Fruit fly (Drosophila melanogaster) whole organism, embryonic: ENCODE measurements around the gene CAHbeta.

ENCODE experiments used
- ATbp ChIP-seq: fragments of 200-800 bp; sonication (Bioruptor generic); optimal IDR thresholded peaks from 2 replicates; lab custom pipeline; 2017; ENCODE audit warnings: missing biosample characterization, mild to moderate bottlenecking, missing genetic modification characterization, missing genetic modification reagents
- BEAF-32 ChIP-seq: fragments of 200-800 bp; sonication (Bioruptor generic); optimal IDR thresholded peaks from 3 replicates; lab custom pipeline; 2017; ENCODE audit warnings: missing biosample characterization, missing genetic modification characterization, mild to moderate bottlenecking, moderate library complexity, missing genetic modification reagents
- CG11085 ChIP-seq: fragments of 200-800 bp; sonication (Bioruptor generic); IDR thresholded peaks from 2 replicates; pipeline ENCODE4 v1.3.6; 2022; ENCODE audit warnings: missing biosample characterization, missing genetic modification characterization
- CG11723 ChIP-seq: fragments of 200-800 bp; sonication (Bioruptor generic); optimal IDR thresholded peaks from 2 replicates; lab custom pipeline; 2017; ENCODE audit warnings: missing biosample characterization, mild to moderate bottlenecking, missing genetic modification characterization
- CG12219 ChIP-seq: fragments of 200-800 bp; sonication (Bioruptor generic); optimal IDR thresholded peaks from 3 replicates; lab custom pipeline; 2018; ENCODE audit warnings: missing biosample characterization, mild to moderate bottlenecking, missing genetic modification characterization
- CG1233 ChIP-seq: fragments of 200-800 bp; sonication (Bioruptor generic); optimal IDR thresholded peaks from 4 replicates; lab custom pipeline; 2018; ENCODE audit warnings: missing biosample characterization, mild to moderate bottlenecking, missing genetic modification characterization
- CG12391 ChIP-seq: fragments of 200-800 bp; sonication (Bioruptor generic); optimal IDR thresholded peaks from 3 replicates; lab custom pipeline; 2018; ENCODE audit warnings: missing biosample characterization, mild to moderate bottlenecking, missing genetic modification characterization, moderate library complexity
- CG13296 ChIP-seq: fragments of 200-800 bp; sonication (Bioruptor generic); optimal IDR thresholded peaks from 3 replicates; lab custom pipeline; 2018; ENCODE audit warnings: missing biosample characterization, mild to moderate bottlenecking, missing genetic modification characterization
- CG13624 ChIP-seq: fragments of 200-800 bp; sonication (Bioruptor generic); optimal IDR thresholded peaks from 2 replicates; lab custom pipeline; 2016; ENCODE audit warnings: missing biosample characterization, missing genetic modification characterization
- CG15514 ChIP-seq: fragments of 200-800 bp; sonication (Bioruptor generic); optimal IDR thresholded peaks from 3 replicates; lab custom pipeline; 2017; ENCODE audit warnings: missing biosample characterization, missing genetic modification characterization, mild to moderate bottlenecking, moderate library complexity, missing genetic modification reagents
- CG17186 ChIP-seq: fragments of 200-800 bp; sonication (Bioruptor generic); optimal IDR thresholded peaks from 3 replicates; lab custom pipeline; 2017; ENCODE audit warnings: missing biosample characterization, missing genetic modification reagents, missing genetic modification characterization
- CG17359 ChIP-seq: fragments of 200-800 bp; sonication (Bioruptor generic); optimal IDR thresholded peaks from 3 replicates; lab custom pipeline; 2018; ENCODE audit warnings: missing biosample characterization, mild to moderate bottlenecking, missing genetic modification characterization, moderate library complexity
- CG18599 ChIP-seq: fragments of 200-800 bp; sonication (Bioruptor generic); optimal IDR thresholded peaks from 3 replicates; lab custom pipeline; 2017; ENCODE audit warnings: missing biosample characterization, missing genetic modification characterization, mild to moderate bottlenecking, moderate library complexity, missing genetic modification reagents
- CG18619 ChIP-seq: fragments of 200-800 bp; sonication (Bioruptor generic); optimal IDR thresholded peaks from 3 replicates; lab custom pipeline; 2017; ENCODE audit warnings: missing biosample characterization, mild to moderate bottlenecking, missing genetic modification characterization
- CG2202 ChIP-seq: fragments of 200-800 bp; sonication (Bioruptor generic); optimal IDR thresholded peaks from 2 replicates; lab custom pipeline; 2018; ENCODE audit warnings: missing biosample characterization, mild to moderate bottlenecking, missing genetic modification characterization
- CG2875 ChIP-seq: fragments of 200-800 bp; sonication (Bioruptor generic); optimal IDR thresholded peaks from 2 replicates; lab custom pipeline; 2017; ENCODE audit warnings: missing biosample characterization, mild to moderate bottlenecking, missing genetic modification characterization, missing genetic modification reagents
- CG2889 ChIP-seq: fragments of 200-800 bp; sonication (Bioruptor generic); IDR thresholded peaks from 3 replicates; pipeline ENCODE4 v1.3.6; 2022; ENCODE audit warnings: missing biosample characterization, missing genetic modification characterization
- CG30020 ChIP-seq: fragments of 200-800 bp; optimal IDR thresholded peaks from 2 replicates; lab custom pipeline; 2019; ENCODE audit warnings: missing biosample characterization, mild to moderate bottlenecking, missing genetic modification characterization, moderate library complexity
- CG3847 ChIP-seq: fragments of 200-800 bp; sonication (Bioruptor generic); IDR thresholded peaks from 2 replicates; pipeline ENCODE4 v1.3.6; 2022; ENCODE audit warnings: missing biosample characterization, missing genetic modification characterization
- CG5180 ChIP-seq: fragments of 200-800 bp; sonication (Bioruptor generic); optimal IDR thresholded peaks from 3 replicates; lab custom pipeline; 2017; ENCODE audit warnings: missing biosample characterization, missing genetic modification characterization, mild to moderate bottlenecking, moderate library complexity, missing genetic modification reagents
- CG6689 ChIP-seq: fragments of 200-800 bp; sonication (Bioruptor generic); IDR thresholded peaks from 2 replicates; pipeline ENCODE4 v1.3.6; 2022; ENCODE audit warnings: missing biosample characterization, missing genetic modification characterization
- CG9437 ChIP-seq: fragments of 200-800 bp; sonication (Bioruptor generic); optimal IDR thresholded peaks from 2 replicates; lab custom pipeline; 2018; ENCODE audit warnings: missing biosample characterization, mild to moderate bottlenecking, missing genetic modification characterization
- CG9609 ChIP-seq: fragments of 200-800 bp; sonication (Bioruptor generic); optimal IDR thresholded peaks from 3 replicates; lab custom pipeline; 2016; ENCODE audit warnings: missing biosample characterization, missing genetic modification characterization
- CG9932 ChIP-seq: fragments of 200-800 bp; sonication (Bioruptor generic); IDR thresholded peaks from 2 replicates; pipeline ENCODE4 v1.3.6; 2022; ENCODE audit warnings: missing biosample characterization, missing genetic modification characterization
- Chrac-16 ChIP-seq: fragments of 200-800 bp; sonication (Bioruptor generic); optimal IDR thresholded peaks from 3 replicates; lab custom pipeline; 2016; ENCODE audit warnings: missing biosample characterization, missing genetic modification characterization
- Dfd ChIP-seq, 2 experiments: fragments of >200 bp; optimal IDR thresholded peaks; 2 replicates each; lab custom pipeline; 2017; ENCODE audit warnings: missing biosample characterization in 2 of 2, missing genetic modification characterization in 2 of 2
- Fer3 ChIP-seq: fragments of 200-800 bp; sonication (Bioruptor generic); optimal IDR thresholded peaks from 2 replicates; lab custom pipeline; 2018; ENCODE audit warnings: missing biosample characterization, mild to moderate bottlenecking, missing genetic modification characterization, moderate library complexity
- Hsf ChIP-seq: fragments of 200-800 bp; sonication (Bioruptor generic); optimal IDR thresholded peaks from 3 replicates; lab custom pipeline; 2016; ENCODE audit warnings: missing biosample characterization, missing genetic modification characterization
- Lim3 ChIP-seq: fragments of 200-800 bp; sonication (Bioruptor generic); IDR thresholded peaks from 2 replicates; pipeline ENCODE4 v1.3.6; 2022; ENCODE audit warnings: missing biosample characterization, missing genetic modification characterization
- Oaz ChIP-seq: fragments of 200-800 bp; sonication (Bioruptor generic); IDR thresholded peaks from 2 replicates; pipeline ENCODE4 v1.3.6; 2022; ENCODE audit warnings: missing biosample characterization, missing genetic modification characterization
- Sin3A ChIP-seq: fragments of >200 bp; optimal IDR thresholded peaks from 2 replicates; lab custom pipeline; 2018
- Sox100B ChIP-seq: fragments of 200-800 bp; sonication (Bioruptor generic); optimal IDR thresholded peaks from 3 replicates; lab custom pipeline; 2018; ENCODE audit warnings: missing biosample characterization, mild to moderate bottlenecking, missing genetic modification characterization
- Sry-β ChIP-seq: fragments of 200-800 bp; sonication (Bioruptor generic); optimal IDR thresholded peaks from 2 replicates; lab custom pipeline; 2018; ENCODE audit warnings: missing biosample characterization, mild to moderate bottlenecking, missing genetic modification characterization, moderate library complexity
- Ssrp ChIP-seq: fragments of 200-800 bp; sonication (Bioruptor generic); optimal IDR thresholded peaks from 2 replicates; lab custom pipeline; 2018; ENCODE audit warnings: missing biosample characterization, mild to moderate bottlenecking, missing genetic modification characterization, moderate library complexity
- Xrp1 ChIP-seq: fragments of 200-800 bp; sonication (Bioruptor generic); IDR thresholded peaks from 2 replicates; pipeline ENCODE4 v1.3.6; 2022; ENCODE audit warnings: missing biosample characterization, missing genetic modification characterization
- bsh ChIP-seq, 2 experiments: fragments of 200-800 bp; sonication (Bioruptor generic); optimal IDR thresholded peaks; 2 replicates each; lab custom pipeline; 2017 to 2018; ENCODE audit warnings: mild to moderate bottlenecking in 2 of 2, missing biosample characterization in 2 of 2, missing genetic modification characterization in 2 of 2, moderate library complexity in 1 of 2
- crc ChIP-seq: fragments of 200-800 bp; sonication (Bioruptor generic); optimal IDR thresholded peaks from 2 replicates; lab custom pipeline; 2016; ENCODE audit warnings: missing biosample characterization, missing genetic modification characterization
- hb ChIP-seq: fragments of 200-800 bp; sonication (Bioruptor generic); IDR thresholded peaks from 3 replicates; pipeline ENCODE4 v1.3.6; 2022; ENCODE audit warnings: missing biosample characterization, missing genetic modification characterization; ENCODE audit not compliant: partially characterized antibody
- ind ChIP-seq: fragments of 200-800 bp; sonication (Bioruptor generic); optimal IDR thresholded peaks from 3 replicates; lab custom pipeline; 2016; ENCODE audit warnings: missing biosample characterization, missing genetic modification characterization
- insv ChIP-seq, 2 experiments: fragments of 200-800 bp; sonication (Bioruptor generic); optimal IDR thresholded peaks; 3 replicates each; lab custom pipeline; 2016 to 2018; ENCODE audit warnings: missing biosample characterization in 2 of 2, missing genetic modification characterization in 2 of 2
- kah ChIP-seq: fragments of 200-800 bp; sonication (Bioruptor generic); optimal IDR thresholded peaks from 2 replicates; lab custom pipeline; 2018; ENCODE audit warnings: missing biosample characterization, mild to moderate bottlenecking, missing genetic modification characterization
- lmd ChIP-seq: fragments of 200-800 bp; sonication (Bioruptor generic); IDR thresholded peaks from 2 replicates; pipeline ENCODE4 v1.3.6; 2022; ENCODE audit warnings: missing biosample characterization, missing genetic modification characterization
- pnt ChIP-seq: fragments of 200-800 bp; sonication (Bioruptor generic); optimal IDR thresholded peaks from 3 replicates; lab custom pipeline; 2016; ENCODE audit warnings: missing biosample characterization, missing genetic modification characterization
- prd ChIP-seq, 3 experiments: fragments of >200 bp in 2 of 3; fragments of 200-800 bp in 1 of 3; sonication (Bioruptor generic) in 1 of 3; optimal IDR thresholded peaks in 2 of 3; IDR thresholded peaks in 1 of 3; 2 replicates in 2 of 3; 3 replicates in 1 of 3; pipeline versions ENCODE4 v1.3.6 to Lab custom; 2017 to 2022; ENCODE audit warnings: missing biosample characterization in 1 of 3, missing genetic modification characterization in 1 of 3
- psq ChIP-seq: fragments of 200-800 bp; sonication (Bioruptor generic); optimal IDR thresholded peaks from 2 replicates; lab custom pipeline; 2017; ENCODE audit warnings: missing biosample characterization, missing genetic modification characterization
- ranshi ChIP-seq: fragments of 200-800 bp; sonication (Bioruptor generic); IDR thresholded peaks from 2 replicates; pipeline ENCODE4 v1.3.6; 2022; ENCODE audit warnings: missing biosample characterization, missing genetic modification characterization
- row ChIP-seq: fragments of 200-800 bp; sonication (Bioruptor generic); IDR thresholded peaks from 3 replicates; pipeline ENCODE4 v1.3.6; 2022; ENCODE audit warnings: missing biosample characterization, missing genetic modification characterization
- trem ChIP-seq: fragments of 200-800 bp; optimal IDR thresholded peaks from 3 replicates; lab custom pipeline; 2019; ENCODE audit warnings: missing biosample characterization, mild to moderate bottlenecking, missing genetic modification characterization, moderate library complexity
- trh ChIP-seq: fragments of 200-800 bp; sonication (Bioruptor generic); optimal IDR thresholded peaks from 2 replicates; lab custom pipeline; 2016; ENCODE audit warnings: missing biosample characterization, missing genetic modification characterization
- yki ChIP-seq: fragments of >200 bp; optimal IDR thresholded peaks from 3 replicates; lab custom pipeline; 2018

The CAHbeta gene

DNA sequence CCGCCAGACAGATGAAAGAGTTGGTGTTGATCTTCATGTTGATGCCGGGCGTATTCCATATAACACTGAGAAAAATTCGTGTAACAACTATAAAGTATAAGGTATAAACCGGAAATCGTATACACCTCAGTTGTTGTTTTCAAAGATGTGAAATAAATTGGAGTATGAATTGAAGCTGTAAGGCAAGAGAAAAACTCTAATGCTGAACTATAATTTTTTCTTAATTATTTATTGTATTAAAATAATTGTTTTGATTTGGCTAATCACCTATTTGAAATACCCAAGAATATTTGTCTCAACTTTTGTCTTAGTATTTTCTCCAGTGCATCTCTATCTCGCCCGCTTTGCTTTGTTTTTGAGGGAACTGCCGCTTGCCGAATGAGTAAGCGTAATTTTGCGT lies 20.3 kb upstream of the CAHbeta start (continued):
- TF ChIP-seq Ssrp (tag; lab: Kevin White, UChicago) (peak; percentile 77), Fer3 (peak; percentile 24), prd (optimal IDR thresholded peaks at IDR 0.05; lab: Kevin White, UChicago) (no peak), prd (GFP tag; IDR thresholded peaks at IDR 0.05; lab: Robert Waterston, UW) (peak; percentile 73; the same call in 2 of the 3 replicates), insv (GFP tag; optimal IDR thresholded peaks at IDR 0.05; lab: Kevin White, UChicago) (no peak), CG11085 (GFP tag; lab: Robert Waterston, UW) (no peak), CG9437 (GFP tag; lab: Kevin White, UChicago) (peak; percentile 58), CG2875 (GFP tag; lab: Kevin White, UChicago) (peak; percentile 46), kah (GFP tag; lab: Kevin White, UChicago) (peak; percentile 42), Lim3 (no peak), Oaz (no peak), CG5180 (GFP tag; lab: Kevin White, UChicago) (peak; percentile 57), Sry-β (no peak), trem (tag; lab: Kevin White, UChicago) (peak; percentile 44), CG3847 (GFP tag; lab: Robert Waterston, UW) (no peak; the same call in 1 of the 2 replicates), ATbp (GFP tag; lab: Kevin White, UChicago) (peak; percentile 61), lmd (GFP tag; lab: Robert Waterston, UW) (peak; percentile 45), Sin3A (no peak), CG1233 (GFP tag; lab: Kevin White, UChicago) (peak; percentile 43), hb (GFP tag; lab: Robert Waterston, UW) (no peak), Sox100B (GFP tag; lab: Kevin White, UChicago) (peak; percentile 74), trh (no peak), Chrac-16 (GFP tag; lab: Kevin White, UChicago) (peak; percentile 46), Dfd (GFP tag; optimal IDR thresholded peaks at IDR 0.05; lab: Kevin White, UChicago) (no peak), Xrp1 (GFP tag; lab: Robert Waterston, UW) (peak; percentile 62; the same call in 1 of the 2 replicates), bsh (GFP tag; optimal IDR thresholded peaks at IDR 0.05; lab: Kevin White, UChicago) (peak in 1 of 2 experiments; percentile 64), pnt (GFP tag; lab: Kevin White, UChicago) (no peak), crc (GFP tag; lab: Kevin White, UChicago) (no peak), CG17186 (GFP tag; lab: Kevin White, UChicago) (no peak), CG2889 (0 out of 3 replicates have a peak, but pooled peaks have one; percentile 21), ind (GFP tag; lab: Kevin White, UChicago) (peak; percentile 55), CG2202 (tag; lab: Kevin White, UChicago) (no peak), BEAF-32 (GFP tag; lab: Kevin White, UChicago) (no peak), psq (GFP tag; lab: Kevin White, UChicago) (no peak), CG12219 (GFP tag; lab: Kevin White, UChicago) (peak; percentile 32), CG18599 (peak; percentile 14), CG9932 (GFP tag; lab: Robert Waterston, UW) (no peak), row (GFP tag; lab: Robert Waterston, UW) (peak; percentile 45; the same call in 2 of the 3 replicates), CG13624 (no peak), CG13296 (GFP tag; lab: Kevin White, UChicago) (peak; percentile 39), CG30020 (no peak), CG6689 (peak; percentile 33), Hsf (GFP tag; lab: Kevin White, UChicago) (peak; percentile 7), CG11723 (GFP tag; lab: Kevin White, UChicago) (peak; percentile 28), CG15514 (peak; percentile 0), CG9609 (no peak), ranshi (peak; percentile 38; the same call in 1 of the 2 replicates), CG12391 (tag; lab: Kevin White, UChicago) (peak; percentile 69), CG18619 (GFP tag; lab: Kevin White, UChicago) (peak; percentile 32), yki (lab: Kevin White, UChicago) (no peak), CG17359 (tag; lab: Kevin White, UChicago) (peak; percentile 79)
